Worm (Caenorhabditis elegans) whole organism, L2 larva: ENCODE data around the gene C17H12.2.

Experiments
- C34F6.9 ChIP-seq: fragments of 150-350 bp; optimal IDR thresholded peaks from 2 replicates; lab custom pipeline; 2014; ENCODE audit warnings: missing biosample characterization, missing genetic modification characterization
- Y55F3AM.14 ChIP-seq: fragments of 200-800 bp; sonication (Bioruptor generic); optimal IDR thresholded peaks from 2 replicates; lab custom pipeline; 2018; ENCODE audit warnings: mild to moderate bottlenecking, missing genetic modification characterization, missing compliant biosample characterization
- ZK546.5 ChIP-seq: sonication (generic microtip); optimal IDR thresholded peaks from 2 replicates; lab custom pipeline; 2017; ENCODE audit warnings: missing biosample characterization, missing genetic modification characterization
- alr-1 ChIP-seq: fragments of 150-350 bp; optimal IDR thresholded peaks from 2 replicates; lab custom pipeline; 2014; ENCODE audit warnings: missing biosample characterization, missing genetic modification characterization
- blmp-1 ChIP-seq: sonication (generic microtip); optimal IDR thresholded peaks from 2 replicates; lab custom pipeline; 2017; ENCODE audit warnings: missing genetic modification characterization, mild to moderate bottlenecking, missing compliant biosample characterization, antibody characterized with exemption, moderate library complexity; ENCODE audit not compliant: insufficient read depth
- ceh-82 ChIP-seq: fragments of 150-350 bp; optimal IDR thresholded peaks from 2 replicates; lab custom pipeline; 2014; ENCODE audit warnings: missing biosample characterization, missing genetic modification characterization
- egl-27 ChIP-seq: sonication (generic microtip); optimal IDR thresholded peaks from 3 replicates; lab custom pipeline; 2017; ENCODE audit warnings: missing biosample characterization, missing genetic modification reagents, missing genetic modification characterization
- elt-1 ChIP-seq: fragments of 150-350 bp; optimal IDR thresholded peaks from 2 replicates; lab custom pipeline; 2014; ENCODE audit warnings: missing biosample characterization, missing genetic modification characterization
- elt-3 ChIP-seq: sonication (generic microtip); optimal IDR thresholded peaks from 2 replicates; lab custom pipeline; 2017; ENCODE audit warnings: missing biosample characterization, missing genetic modification characterization
- fos-1 ChIP-seq: fragments of 150-350 bp; optimal IDR thresholded peaks from 2 replicates; lab custom pipeline; 2014; ENCODE audit warnings: missing biosample characterization, missing genetic modification characterization
- gmeb-1 ChIP-seq: fragments of 150-350 bp; optimal IDR thresholded peaks from 2 replicates; lab custom pipeline; 2014; ENCODE audit warnings: missing biosample characterization, missing genetic modification characterization
- lin-11 ChIP-seq: fragments of 150-350 bp; sonication (generic microtip); optimal IDR thresholded peaks from 2 replicates; lab custom pipeline; 2014; ENCODE audit warnings: missing biosample characterization, missing genetic modification characterization, inconsistent platforms, mixed read lengths
- lin-13 ChIP-seq: fragments of 150-350 bp; optimal IDR thresholded peaks from 2 replicates; lab custom pipeline; 2014; ENCODE audit warnings: missing biosample characterization, missing genetic modification reagents, missing genetic modification characterization
- lin-39 ChIP-seq: fragments of 150-350 bp; optimal IDR thresholded peaks from 2 replicates; lab custom pipeline; 2014; ENCODE audit warnings: missing biosample characterization, missing genetic modification reagents, missing genetic modification characterization
- mab-5 ChIP-seq: fragments of 150-350 bp; optimal IDR thresholded peaks from 2 replicates; lab custom pipeline; 2014; ENCODE audit warnings: missing biosample characterization, missing genetic modification characterization
- mbf-1 ChIP-seq: sonication (generic microtip); optimal IDR thresholded peaks from 2 replicates; lab custom pipeline; 2017; ENCODE audit warnings: missing biosample characterization, missing genetic modification characterization
- mdl-1 ChIP-seq, 2 experiments: fragments of 150-350 bp in 1 of 2; sonication (generic microtip) in 1 of 2; optimal IDR thresholded peaks; 2 replicates each; lab custom pipeline; 2017; ENCODE audit warnings: missing biosample characterization in 2 of 2, missing genetic modification characterization in 2 of 2
- nhr-10 ChIP-seq: sonication (generic microtip); optimal IDR thresholded peaks from 2 replicates; lab custom pipeline; 2017; ENCODE audit warnings: missing biosample characterization, missing genetic modification characterization
- nhr-129 ChIP-seq: fragments of 150-350 bp; optimal IDR thresholded peaks from 2 replicates; lab custom pipeline; 2014; ENCODE audit warnings: missing biosample characterization, missing genetic modification characterization
- nhr-21 ChIP-seq: fragments of 150-350 bp; optimal IDR thresholded peaks from 2 replicates; lab custom pipeline; 2014; ENCODE audit warnings: missing biosample characterization, missing genetic modification characterization
- nhr-23 ChIP-seq: fragments of 150-350 bp; optimal IDR thresholded peaks from 2 replicates; lab custom pipeline; 2014; ENCODE audit warnings: missing biosample characterization, missing genetic modification reagents, missing genetic modification characterization
- nhr-237 ChIP-seq: fragments of 150-350 bp; optimal IDR thresholded peaks from 2 replicates; lab custom pipeline; 2014; ENCODE audit warnings: missing biosample characterization, missing genetic modification characterization
- nhr-25 ChIP-seq: fragments of 150-350 bp; sonication (generic microtip); optimal IDR thresholded peaks from 3 replicates; lab custom pipeline; 2014; ENCODE audit warnings: missing biosample characterization, missing genetic modification characterization
- nhr-6 ChIP-seq: fragments of 150-350 bp; optimal IDR thresholded peaks from 2 replicates; lab custom pipeline; 2014; ENCODE audit warnings: missing biosample characterization, missing genetic modification characterization
- nhr-77 ChIP-seq: fragments of 150-350 bp; optimal IDR thresholded peaks from 2 replicates; lab custom pipeline; 2014; ENCODE audit warnings: missing biosample characterization, missing genetic modification characterization
- peb-1 ChIP-seq: fragments of 150-350 bp; optimal IDR thresholded peaks from 2 replicates; lab custom pipeline; 2014; ENCODE audit warnings: missing biosample characterization, missing genetic modification characterization
- sem-4 ChIP-seq: fragments of 150-350 bp; optimal IDR thresholded peaks from 2 replicates; lab custom pipeline; 2014; ENCODE audit warnings: missing biosample characterization, missing genetic modification reagents, missing genetic modification characterization
- skn-1 ChIP-seq: sonication (generic microtip); optimal IDR thresholded peaks from 2 replicates; lab custom pipeline; 2017; ENCODE audit warnings: missing biosample characterization, missing genetic modification characterization
- sma-3 ChIP-seq: sonication (generic microtip); optimal IDR thresholded peaks from 2 replicates; lab custom pipeline; 2016; ENCODE audit warnings: missing genetic modification reagents, missing genetic modification characterization, missing compliant biosample characterization
- sma-9 ChIP-seq, 2 experiments: fragments of 150-350 bp in 1 of 2; sonication (generic microtip) in 1 of 2; optimal IDR thresholded peaks; 2 replicates each; lab custom pipeline; 2014 to 2016; ENCODE audit warnings: missing genetic modification characterization in 2 of 2, mild to moderate bottlenecking in 1 of 2, missing biosample characterization in 1 of 2, missing compliant biosample characterization in 1 of 2, missing genetic modification reagents in 1 of 2, moderate library complexity in 1 of 2
- unc-55 ChIP-seq: fragments of 150-350 bp; sonication (generic microtip); optimal IDR thresholded peaks from 3 replicates; lab custom pipeline; 2014; ENCODE audit warnings: missing biosample characterization, missing genetic modification reagents, missing genetic modification characterization
- unc-62 ChIP-seq: fragments of 150-350 bp; optimal IDR thresholded peaks from 2 replicates; lab custom pipeline; 2014; ENCODE audit warnings: missing biosample characterization, missing genetic modification reagents, missing genetic modification characterization
- zag-1 ChIP-seq: fragments of 150-350 bp; optimal IDR thresholded peaks from 2 replicates; lab custom pipeline; 2014; ENCODE audit warnings: missing biosample characterization, missing genetic modification characterization
- ztf-1 ChIP-seq: fragments of 200-800 bp; sonication (Bioruptor generic); conservative IDR thresholded peaks from 2 replicates; pipeline ENCODE4 v1.3.6; 2022; ENCODE audit warnings: missing genetic modification characterization, missing compliant biosample characterization
- ztf-11 ChIP-seq: sonication (generic microtip); optimal IDR thresholded peaks from 2 replicates; lab custom pipeline; 2017; ENCODE audit warnings: missing biosample characterization, missing genetic modification characterization
- ztf-4 ChIP-seq: fragments of 150-350 bp; optimal IDR thresholded peaks from 2 replicates; lab custom pipeline; 2014; ENCODE audit warnings: missing biosample characterization, missing genetic modification characterization

The C17H12.2 gene

DNA sequence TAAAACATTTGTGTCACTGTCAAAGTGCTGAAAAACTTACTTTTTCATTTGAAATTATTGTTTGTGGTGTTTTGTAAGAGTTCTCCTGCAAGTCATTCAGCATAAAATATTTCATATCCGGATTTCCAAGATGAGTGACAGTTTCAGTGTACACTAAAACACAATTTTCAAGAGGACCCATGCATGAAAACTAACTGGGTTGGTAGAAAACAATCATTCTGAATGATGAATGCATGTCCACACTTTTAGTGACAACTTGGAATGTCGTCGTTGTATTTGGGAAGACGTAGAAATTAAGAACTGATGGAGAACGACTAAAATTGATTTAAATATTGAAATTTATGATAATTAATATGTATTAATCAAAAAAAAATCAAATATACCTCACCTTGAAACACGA, 31.4 kb upstream of the C17H12.2 start:
- no peak for TF ChIP-seq nhr-25 (tag; lab: Kevin White, UChicago)
- TF ChIP-seq elt-3 (tag; lab: Kevin White, UChicago): no peak
- no peak for TF ChIP-seq fos-1
- no peak for TF ChIP-seq mab-5 (tag; lab: Kevin White, UChicago)
- no peak for TF ChIP-seq gmeb-1
- no peak for TF ChIP-seq Y55F3AM.14 (GFP tag; lab: Kevin White, UChicago)
- no peak for TF ChIP-seq blmp-1 (tag; lab: Kevin White, UChicago)
- no peak for TF ChIP-seq nhr-129 (tag; lab: Kevin White, UChicago)
- TF ChIP-seq skn-1 (tag; lab: Kevin White, UChicago): no peak
- no peak for TF ChIP-seq lin-11 (tag; lab: Kevin White, UChicago)
- TF ChIP-seq ztf-1 (GFP tag; lab: Robert Waterston, UW): no peak
- TF ChIP-seq nhr-21: no peak
- TF ChIP-seq, all 48 proteins: peak for 0

DNA sequence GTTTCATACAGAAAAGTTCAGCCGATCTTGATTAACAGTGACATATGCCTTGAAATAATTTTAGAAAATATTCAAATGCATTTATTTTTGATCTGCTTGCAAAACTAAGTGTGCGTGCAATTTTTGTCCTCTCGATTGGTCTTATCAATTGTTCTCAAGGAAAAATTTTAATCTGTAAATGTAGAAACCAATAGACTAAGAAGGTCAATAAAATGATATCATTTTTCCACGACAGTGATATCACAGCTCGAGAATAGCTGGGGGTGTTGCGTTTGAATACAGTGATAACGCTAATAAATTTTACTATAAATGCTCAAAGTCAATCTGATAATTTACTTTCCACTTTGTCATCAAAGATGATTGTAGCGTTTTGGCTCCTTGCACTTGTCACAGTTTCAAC, 28.1 kb upstream of the C17H12.2 start, which contains the start of gene C17H12.8:
Gene C17H12.8, plus strand, starts transcription at position 335 of the 400 bp plus-strand sequence.
- TF ChIP-seq unc-62 (GFP tag; lab: Kevin White, UChicago): no peak
- no peak for TF ChIP-seq elt-1 (tag; lab: Kevin White, UChicago)
- no peak for TF ChIP-seq lin-39 (tag; lab: Kevin White, UChicago)
- peak; percentile 73 for TF ChIP-seq fos-1
- TF ChIP-seq lin-11 (tag; lab: Kevin White, UChicago): no peak
- TF ChIP-seq skn-1 (tag; lab: Kevin White, UChicago): no peak
- no peak for TF ChIP-seq ceh-82 (tag; lab: Kevin White, UChicago)
- TF ChIP-seq sem-4 (tag; lab: Kevin White, UChicago): no peak
- TF ChIP-seq sma-9 (GFP tag; optimal IDR thresholded peaks at IDR 0.05; lab: Kevin White, UChicago): peak; percentile 48
- TF ChIP-seq sma-9 (tag; optimal IDR thresholded peaks at IDR 0.05; lab: Kevin White, UChicago): no peak
- TF ChIP-seq nhr-129 (tag; lab: Kevin White, UChicago): no peak
- TF ChIP-seq zag-1 (tag; lab: Kevin White, UChicago): no peak
- TF ChIP-seq blmp-1 (tag; lab: Kevin White, UChicago): no peak
- no peak for TF ChIP-seq peb-1
- TF ChIP-seq ZK546.5 (tag; lab: Kevin White, UChicago): no peak
- no peak for TF ChIP-seq alr-1
- TF ChIP-seq unc-55 (GFP tag; lab: Kevin White, UChicago): no peak
- TF ChIP-seq nhr-23 (tag; lab: Kevin White, UChicago): no peak

DNA sequence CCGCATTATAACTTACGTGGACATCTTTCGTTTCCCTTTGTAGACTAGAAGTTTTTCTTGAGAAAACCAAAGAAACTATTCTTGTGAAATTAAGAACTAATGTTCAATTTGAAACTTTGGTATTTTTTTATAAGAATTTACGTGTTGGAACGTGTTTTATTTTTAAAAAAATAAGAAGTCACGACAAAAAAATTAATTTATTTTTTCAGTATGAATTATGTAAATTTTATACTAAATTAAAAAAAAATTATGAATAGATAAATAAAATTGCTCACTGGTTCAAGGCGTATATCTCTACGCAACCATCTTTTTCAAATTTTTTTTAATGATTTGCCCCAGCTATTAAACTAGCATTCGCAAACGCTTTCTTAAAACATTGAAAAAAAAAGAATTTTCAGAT, 27.3 kb upstream of the C17H12.2 start, which contains the start of gene C17H12.5:
Gene C17H12.5, minus strand, starts transcription at position 101 of the 400 bp plus-strand sequence.
- TF ChIP-seq egl-27: no peak
- no peak for TF ChIP-seq ztf-4
- TF ChIP-seq lin-39 (tag; lab: Kevin White, UChicago): no peak
- TF ChIP-seq nhr-129 (tag; lab: Kevin White, UChicago): no peak
- TF ChIP-seq fos-1: no peak

DNA sequence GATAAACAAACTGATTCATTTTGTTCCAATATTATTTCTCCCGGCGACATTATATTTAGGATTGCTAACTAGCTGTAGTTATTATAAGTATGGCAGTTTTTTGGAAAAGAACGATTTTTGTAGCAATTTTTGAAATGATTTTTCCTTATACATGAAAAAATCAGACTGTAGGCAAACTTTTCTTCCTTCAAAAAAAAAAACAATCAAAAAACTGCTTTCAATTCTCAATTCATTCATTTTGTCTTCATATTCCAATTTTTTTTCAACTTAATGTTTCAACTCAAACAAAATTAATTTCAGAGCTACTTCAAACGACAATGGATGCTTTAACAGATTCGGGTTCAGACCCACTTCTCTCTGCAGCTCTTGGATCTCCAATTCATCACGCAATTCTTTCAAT, 21.5 kb upstream of the C17H12.2 start, which contains the start of gene ceh-48:
Gene ceh-48, plus strand, starts transcription at position 301 of the 400 bp plus-strand sequence.
- TF ChIP-seq nhr-77 (tag; lab: Kevin White, UChicago) (no peak), sem-4 (tag; lab: Kevin White, UChicago) (no peak), nhr-237 (tag; lab: Kevin White, UChicago) (no peak), nhr-25 (tag; lab: Kevin White, UChicago) (no peak), sma-3 (GFP tag; lab: Kevin White, UChicago) (no peak), C34F6.9 (tag; lab: Kevin White, UChicago) (no peak), mbf-1 (no peak), ztf-11 (tag; lab: Kevin White, UChicago) (no peak), mdl-1 (tag; optimal IDR thresholded peaks at IDR 0.05; lab: Kevin White, UChicago) (no peak), lin-13 (GFP tag; lab: Kevin White, UChicago) (no peak), nhr-10 (tag; lab: Kevin White, UChicago) (no peak), nhr-6 (tag; lab: Kevin White, UChicago) (no peak), lin-11 (tag; lab: Kevin White, UChicago) (no peak), ztf-1 (GFP tag; lab: Robert Waterston, UW) (no peak), elt-1 (tag; lab: Kevin White, UChicago) (no peak)
